Fruit fly (Drosophila melanogaster) whole organism, embryonic: ENCODE measurements around the gene Grip75.

Experiments
- Awh ChIP-seq: fragments of 200-800 bp; sonication (Bioruptor generic); IDR thresholded peaks from 2 replicates; pipeline ENCODE4, ENCODE4 v1.3.6; 2022; ENCODE audit warnings: missing biosample characterization, missing genetic modification characterization
- B-H2 ChIP-seq: fragments of 200-800 bp; sonication (Bioruptor generic); optimal IDR thresholded peaks from 2 replicates; lab custom pipeline; 2018; ENCODE audit warnings: missing biosample characterization, mild to moderate bottlenecking, missing genetic modification characterization
- CG12391 ChIP-seq: fragments of 200-800 bp; sonication (Bioruptor generic); optimal IDR thresholded peaks from 3 replicates; lab custom pipeline; 2018; ENCODE audit warnings: missing biosample characterization, mild to moderate bottlenecking, missing genetic modification characterization, moderate library complexity
- CG12942 ChIP-seq: fragments of 200-800 bp; sonication (Bioruptor generic); optimal IDR thresholded peaks from 3 replicates; lab custom pipeline; 2016; ENCODE audit warnings: missing biosample characterization, missing genetic modification characterization
- CG13624 ChIP-seq: fragments of 200-800 bp; sonication (Bioruptor generic); optimal IDR thresholded peaks from 2 replicates; lab custom pipeline; 2016; ENCODE audit warnings: missing biosample characterization, missing genetic modification characterization
- CG14441 ChIP-seq: fragments of 200-800 bp; sonication (Bioruptor generic); IDR thresholded peaks from 2 replicates; pipeline ENCODE4 v1.3.6; 2022; ENCODE audit warnings: missing biosample characterization, missing genetic modification characterization
- CG1529 ChIP-seq: fragments of 200-800 bp; sonication (Bioruptor generic); optimal IDR thresholded peaks from 3 replicates; lab custom pipeline; 2018; ENCODE audit warnings: missing biosample characterization, missing genetic modification characterization
- CG1602 ChIP-seq: fragments of 200-800 bp; sonication (Bioruptor generic); optimal IDR thresholded peaks from 3 replicates; lab custom pipeline; 2016; ENCODE audit warnings: missing biosample characterization, missing genetic modification characterization
- CG17612 ChIP-seq: fragments of 200-800 bp; sonication (Bioruptor generic); IDR thresholded peaks from 2 replicates; pipeline ENCODE4 v1.3.6; 2022; ENCODE audit warnings: missing biosample characterization, missing genetic modification characterization
- CG17829 ChIP-seq: fragments of 200-800 bp; optimal IDR thresholded peaks from 2 replicates; lab custom pipeline; 2019; ENCODE audit warnings: missing biosample characterization, mild to moderate bottlenecking, missing genetic modification characterization, moderate library complexity
- CG18619 ChIP-seq: fragments of 200-800 bp; sonication (Bioruptor generic); optimal IDR thresholded peaks from 3 replicates; lab custom pipeline; 2017; ENCODE audit warnings: missing biosample characterization, mild to moderate bottlenecking, missing genetic modification characterization
- CG4328 ChIP-seq: fragments of 200-800 bp; sonication (Bioruptor generic); optimal IDR thresholded peaks from 3 replicates; lab custom pipeline; 2017; ENCODE audit warnings: missing biosample characterization, missing genetic modification reagents, missing genetic modification characterization
- CG4730 ChIP-seq: fragments of 200-800 bp; sonication (Bioruptor generic); IDR thresholded peaks from 2 replicates; pipeline ENCODE4 v1.3.6; 2022; ENCODE audit warnings: missing biosample characterization, missing genetic modification characterization
- CG8281 ChIP-seq: fragments of 200-800 bp; sonication (Bioruptor generic); optimal IDR thresholded peaks from 2 replicates; lab custom pipeline; 2018; ENCODE audit warnings: missing biosample characterization, mild to moderate bottlenecking, missing genetic modification characterization, moderate library complexity
- CG8388 ChIP-seq: fragments of 200-800 bp; sonication (Bioruptor generic); optimal IDR thresholded peaks from 2 replicates; lab custom pipeline; 2019; ENCODE audit warnings: missing biosample characterization, mild to moderate bottlenecking, missing genetic modification characterization, moderate library complexity
- D19B ChIP-seq: fragments of 200-800 bp; sonication (Bioruptor generic); optimal IDR thresholded peaks from 2 replicates; lab custom pipeline; 2017; ENCODE audit warnings: missing biosample characterization, mild to moderate bottlenecking, missing genetic modification characterization
- Drgx ChIP-seq: fragments of 200-800 bp; sonication (Bioruptor generic); IDR thresholded peaks from 2 replicates; pipeline ENCODE4 v1.3.6; 2022; ENCODE audit warnings: missing biosample characterization, missing genetic modification characterization
- E2f2 ChIP-seq: fragments of 200-800 bp; sonication (Bioruptor generic); IDR thresholded peaks from 2 replicates; pipeline ENCODE4 v1.3.6; 2022; ENCODE audit warnings: missing biosample characterization, missing genetic modification characterization
- Hmr ChIP-seq: fragments of 200-800 bp; sonication (Bioruptor generic); optimal IDR thresholded peaks from 3 replicates; lab custom pipeline; 2017; ENCODE audit warnings: mild to moderate bottlenecking, missing biosample characterization, missing genetic modification reagents, missing genetic modification characterization
- Hr78 ChIP-seq, 2 experiments: fragments of 200-800 bp in 1 of 2; fragments of >200 bp in 1 of 2; sonication (Bioruptor generic) in 1 of 2; optimal IDR thresholded peaks; 2 replicates each; lab custom pipeline; 2017 to 2019; ENCODE audit warnings: missing biosample characterization in 2 of 2, missing genetic modification characterization in 2 of 2, mild to moderate bottlenecking in 1 of 2, moderate library complexity in 1 of 2
- Mad ChIP-seq: fragments of 200-800 bp; sonication (Bioruptor generic); optimal IDR thresholded peaks from 2 replicates; lab custom pipeline; 2016; ENCODE audit warnings: missing biosample characterization, missing genetic modification characterization
- Mrtf ChIP-seq: fragments of 200-800 bp; sonication (Bioruptor generic); IDR thresholded peaks from 3 replicates; pipeline ENCODE4 v1.3.6; 2022; ENCODE audit warnings: missing biosample characterization, missing genetic modification characterization
- Opbp ChIP-seq: fragments of 200-800 bp; sonication (Bioruptor generic); IDR thresholded peaks from 3 replicates; pipeline ENCODE4 v1.3.6; 2022; ENCODE audit warnings: missing biosample characterization, missing genetic modification characterization; ENCODE audit not compliant: partially characterized antibody
- Spps ChIP-seq: fragments of 200-800 bp; sonication (Bioruptor generic); optimal IDR thresholded peaks from 2 replicates; lab custom pipeline; 2018; ENCODE audit warnings: missing biosample characterization, mild to moderate bottlenecking, missing genetic modification characterization
- Taf1 ChIP-seq: fragments of 200-800 bp; sonication (Bioruptor generic); IDR thresholded peaks from 2 replicates; pipeline ENCODE4 v1.3.6; 2022; ENCODE audit warnings: missing biosample characterization, missing genetic modification characterization
- aop ChIP-seq: fragments of 200-800 bp; sonication (Bioruptor generic); IDR thresholded peaks from 2 replicates; pipeline ENCODE4 v1.3.6; 2022; ENCODE audit warnings: missing biosample characterization, missing genetic modification characterization
- bab2 ChIP-seq: fragments of 200-800 bp; sonication (Bioruptor generic); optimal IDR thresholded peaks from 2 replicates; lab custom pipeline; 2016; ENCODE audit warnings: missing biosample characterization, missing genetic modification characterization
- btn ChIP-seq: fragments of 200-800 bp; sonication (Bioruptor generic); optimal IDR thresholded peaks from 2 replicates; lab custom pipeline; 2016; ENCODE audit warnings: missing biosample characterization, missing genetic modification characterization
- chif ChIP-seq, 2 experiments: fragments of 200-800 bp; sonication (Bioruptor generic); optimal IDR thresholded peaks; 3 replicates each; lab custom pipeline; 2016; ENCODE audit warnings: missing biosample characterization in 2 of 2, missing genetic modification characterization in 2 of 2
- dati ChIP-seq: fragments of 200-800 bp; sonication (Bioruptor generic); IDR thresholded peaks from 2 replicates; pipeline ENCODE4 v1.3.6; 2022; ENCODE audit warnings: missing biosample characterization, missing genetic modification characterization
- dmrt99B ChIP-seq: fragments of 200-800 bp; sonication (Bioruptor generic); optimal IDR thresholded peaks from 2 replicates; lab custom pipeline; 2018; ENCODE audit warnings: missing biosample characterization, mild to moderate bottlenecking, missing genetic modification characterization, moderate library complexity
- fru ChIP-seq: fragments of >200 bp; optimal IDR thresholded peaks from 2 replicates; lab custom pipeline; 2017
- gcm ChIP-seq: fragments of 200-800 bp; sonication (Bioruptor generic); optimal IDR thresholded peaks from 2 replicates; lab custom pipeline; 2019; ENCODE audit warnings: missing biosample characterization, mild to moderate bottlenecking, missing genetic modification characterization, moderate library complexity
- gcm2 ChIP-seq: fragments of 200-800 bp; sonication (Bioruptor generic); optimal IDR thresholded peaks from 2 replicates; lab custom pipeline; 2016; ENCODE audit warnings: missing biosample characterization, missing genetic modification characterization
- grn ChIP-seq: fragments of 200-800 bp; sonication (Bioruptor generic); optimal IDR thresholded peaks from 3 replicates; lab custom pipeline; 2017; ENCODE audit warnings: missing biosample characterization, missing genetic modification characterization
- gt ChIP-seq: fragments of 200-800 bp; sonication (Bioruptor generic); IDR thresholded peaks from 2 replicates; pipeline ENCODE4 v1.3.6; 2022; ENCODE audit warnings: missing biosample characterization, missing genetic modification characterization
- h ChIP-seq: fragments of >200 bp; optimal IDR thresholded peaks from 2 replicates; lab custom pipeline; 2017
- ind ChIP-seq: fragments of 200-800 bp; sonication (Bioruptor generic); optimal IDR thresholded peaks from 3 replicates; lab custom pipeline; 2016; ENCODE audit warnings: missing biosample characterization, missing genetic modification characterization
- kni ChIP-seq: fragments of 200-800 bp; sonication (Bioruptor generic); optimal IDR thresholded peaks from 3 replicates; lab custom pipeline; 2017; ENCODE audit warnings: mild to moderate bottlenecking, missing biosample characterization, missing genetic modification reagents, missing genetic modification characterization
- mam ChIP-seq: fragments of 200-800 bp; sonication (Bioruptor generic); optimal IDR thresholded peaks from 3 replicates; lab custom pipeline; 2016; ENCODE audit warnings: missing biosample characterization, missing genetic modification characterization
- mld ChIP-seq: fragments of 200-800 bp; sonication (Bioruptor generic); IDR thresholded peaks from 3 replicates; pipeline ENCODE4 v1.3.6; 2022; ENCODE audit warnings: missing biosample characterization, missing genetic modification characterization; ENCODE audit not compliant: partially characterized antibody
- nmo ChIP-seq: fragments of 200-800 bp; sonication (Bioruptor generic); optimal IDR thresholded peaks from 2 replicates; lab custom pipeline; 2018; ENCODE audit warnings: missing biosample characterization, mild to moderate bottlenecking, missing genetic modification characterization, moderate library complexity
- peb ChIP-seq: fragments of 200-800 bp; sonication (Bioruptor generic); IDR thresholded peaks from 2 replicates; pipeline ENCODE4 v1.3.6; 2022; ENCODE audit warnings: missing biosample characterization, missing genetic modification characterization
- pum ChIP-seq: fragments of 200-800 bp; sonication (Bioruptor generic); optimal IDR thresholded peaks from 2 replicates; lab custom pipeline; 2016; ENCODE audit warnings: missing biosample characterization, missing genetic modification characterization
- pzg ChIP-seq: fragments of 200-800 bp; sonication (Bioruptor generic); optimal IDR thresholded peaks from 3 replicates; lab custom pipeline; 2018; ENCODE audit warnings: missing biosample characterization, mild to moderate bottlenecking, missing genetic modification characterization, moderate library complexity
- slou ChIP-seq: fragments of 200-800 bp; sonication (Bioruptor generic); optimal IDR thresholded peaks from 3 replicates; lab custom pipeline; 2016; ENCODE audit warnings: missing biosample characterization, missing genetic modification characterization
- sob ChIP-seq: fragments of 200-800 bp; sonication (Bioruptor generic); IDR thresholded peaks from 2 replicates; pipeline ENCODE4 v1.3.6; 2022; ENCODE audit warnings: missing biosample characterization, missing genetic modification characterization
- tap ChIP-seq: fragments of 200-800 bp; optimal IDR thresholded peaks from 3 replicates; lab custom pipeline; 2019; ENCODE audit warnings: missing biosample characterization, mild to moderate bottlenecking, missing genetic modification characterization, moderate library complexity
- ttk ChIP-seq: fragments of 200-800 bp; sonication (Bioruptor generic); IDR thresholded peaks from 2 replicates; pipeline ENCODE4 v2.1.2; 2022; ENCODE audit warnings: missing biosample characterization, missing genetic modification characterization
- vfl ChIP-seq: fragments of 200-800 bp; sonication (Bioruptor generic); optimal IDR thresholded peaks from 2 replicates; lab custom pipeline; 2016; ENCODE audit warnings: missing biosample characterization, missing genetic modification characterization
- z ChIP-seq: fragments of 200-800 bp; sonication (Bioruptor generic); IDR thresholded peaks from 3 replicates; pipeline ENCODE4 v1.3.6; 2022; ENCODE audit warnings: missing biosample characterization, missing genetic modification characterization
- zfh2 ChIP-seq: fragments of 200-800 bp; sonication (Bioruptor generic); optimal IDR thresholded peaks from 2 replicates; lab custom pipeline; 2016; ENCODE audit warnings: missing biosample characterization, missing genetic modification characterization

Gene Grip75

DNA sequence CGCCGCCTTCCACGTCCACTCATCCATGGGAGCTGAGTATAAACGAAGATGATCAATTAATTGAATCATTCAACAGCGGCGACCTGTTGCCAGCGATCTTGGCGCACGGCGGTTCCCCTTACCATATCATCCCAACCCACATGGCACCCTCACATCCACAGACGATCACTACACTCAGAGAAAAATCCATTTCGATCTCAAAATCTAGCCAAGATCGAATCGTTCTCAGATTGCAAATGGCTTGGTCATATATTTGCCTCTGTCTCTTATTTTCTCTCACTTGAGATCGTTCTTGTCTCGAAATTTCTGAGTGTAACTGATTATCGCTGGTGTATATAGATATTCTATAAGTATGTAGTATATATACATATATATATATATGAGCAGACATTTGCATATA, 14.7 kb upstream of the Grip75 start (continued):
- TF ChIP-seq CG17612 (GFP tag; lab: Robert Waterston, UW), result peak; percentile 43; the same call in 1 of the 2 replicates
- TF ChIP-seq sob (GFP tag; lab: Robert Waterston, UW), result peak; percentile 57; the same call in 1 of the 2 replicates
- no peak for TF ChIP-seq gcm2 (GFP tag; lab: Kevin White, UChicago)
- TF ChIP-seq CG1602 (GFP tag; lab: Kevin White, UChicago), result peak; percentile 49
- peak in 1 of 2 experiments; percentile 4 for TF ChIP-seq Hr78 (GFP tag; optimal IDR thresholded peaks at IDR 0.05; lab: Kevin White, UChicago)
- peak; percentile 58 for TF ChIP-seq Awh (GFP tag; lab: Robert Waterston, UW)
- peak; percentile 38; the same call in 1 of the 2 replicates for TF ChIP-seq CG4730 (GFP tag; lab: Robert Waterston, UW)
- peak; percentile 73 for TF ChIP-seq CG14441 (GFP tag; lab: Robert Waterston, UW)
- no peak for TF ChIP-seq z (GFP tag; lab: Robert Waterston, UW)
- TF ChIP-seq h (lab: Kevin White, UChicago), result no peak
- peak; percentile 31; the same call in 1 of the 2 replicates for TF ChIP-seq E2f2 (GFP tag; lab: Robert Waterston, UW)
- peak; percentile 63 for TF ChIP-seq CG12391 (tag; lab: Kevin White, UChicago)
- peak; percentile 25 for TF ChIP-seq CG8388 (GFP tag; lab: Kevin White, UChicago)
- TF ChIP-seq nmo (GFP tag; lab: Kevin White, UChicago), result peak; percentile 52
- peak; percentile 43 for TF ChIP-seq Hmr (GFP tag; lab: Kevin White, UChicago)
- TF ChIP-seq fru (lab: Kevin White, UChicago), result no peak
- TF ChIP-seq ind, result peak; percentile 65
- TF ChIP-seq pzg (GFP tag; lab: Kevin White, UChicago), result no peak
- TF ChIP-seq CG1529 (GFP tag; lab: Kevin White, UChicago), result no peak
- peak; percentile 10 for TF ChIP-seq CG13624 (GFP tag; lab: Kevin White, UChicago)
- peak; percentile 70 for TF ChIP-seq dmrt99B (tag; lab: Kevin White, UChicago)
- peak; percentile 12 for TF ChIP-seq CG12942 (GFP tag; lab: Kevin White, UChicago)
- peak; percentile 26 for TF ChIP-seq bab2 (GFP tag; lab: Kevin White, UChicago)
- TF ChIP-seq zfh2 (GFP tag; lab: Kevin White, UChicago), result peak; percentile 5
- peak; percentile 71 for TF ChIP-seq tap (tag; lab: Kevin White, UChicago)
- TF ChIP-seq grn, result no peak
- TF ChIP-seq slou (GFP tag; lab: Kevin White, UChicago), result no peak
- TF ChIP-seq Mrtf (GFP tag; lab: Robert Waterston, UW), result peak; percentile 70
- TF ChIP-seq CG17829 (tag; lab: Kevin White, UChicago), result peak; percentile 37
- TF ChIP-seq Opbp, result no peak
- no peak for TF ChIP-seq Spps (tag; lab: Kevin White, UChicago)
- TF ChIP-seq gcm, result peak; percentile 2
- TF ChIP-seq Taf1 (GFP tag; lab: Robert Waterston, UW), result peak; percentile 61
- peak; percentile 56 for TF ChIP-seq peb (GFP tag; lab: Robert Waterston, UW)
- no peak for TF ChIP-seq vfl (GFP tag; lab: Kevin White, UChicago)
- TF ChIP-seq CG4328 (GFP tag; lab: Kevin White, UChicago), result peak; percentile 37
- 0 out of 2 replicates have a peak, but pooled peaks have one; percentile 43 for TF ChIP-seq aop (GFP tag; lab: Robert Waterston, UW)
- peak; percentile 56; the same call in 1 of the 2 replicates for TF ChIP-seq dati (GFP tag; lab: Robert Waterston, UW)
- peak; percentile 80 for TF ChIP-seq Drgx (GFP tag; lab: Robert Waterston, UW)
- TF ChIP-seq Mad (GFP tag; lab: Kevin White, UChicago), result peak; percentile 11
- peak; percentile 27 for TF ChIP-seq B-H2 (GFP tag; lab: Kevin White, UChicago)
- peak; percentile 51 for TF ChIP-seq ttk (GFP tag; lab: Robert Waterston, UW)
- no peak for TF ChIP-seq kni
- TF ChIP-seq CG18619 (GFP tag; lab: Kevin White, UChicago), result peak; percentile 38
- TF ChIP-seq CG8281 (tag; lab: Kevin White, UChicago), result peak; percentile 3
- peak; percentile 39 for TF ChIP-seq mam (GFP tag; lab: Kevin White, UChicago)
- no peak for TF ChIP-seq btn (GFP tag; lab: Kevin White, UChicago)
- no peak for TF ChIP-seq pum
- TF ChIP-seq D19B, result peak; percentile 12
- TF ChIP-seq gt (GFP tag; lab: Robert Waterston, UW), result peak; percentile 27; the same call in 1 of the 2 replicates
- no peak for TF ChIP-seq mld (GFP tag; lab: Robert Waterston, UW)
- peak; percentile 6 to 8 for TF ChIP-seq chif (GFP tag; optimal IDR thresholded peaks at IDR 0.05; lab: Kevin White, UChicago)
